Fruit fly (Drosophila melanogaster) whole organism, embryonic: Measurements from ENCODE around the gene Lsp2.
A peak's percentile ranks its signal among the peaks of the same experiment; 100 is the strongest.

ENCODE experiments used
- Abd-B ChIP-seq: fragments of 200-800 bp; sonication (Bioruptor generic); optimal IDR thresholded peaks from 2 replicates; lab custom pipeline; 2018; ENCODE audit warnings: missing biosample characterization, mild to moderate bottlenecking, missing genetic modification characterization, moderate library complexity
- Atf6 ChIP-seq: fragments of 200-800 bp; sonication (Bioruptor generic); IDR thresholded peaks from 2 replicates; pipeline ENCODE4 v1.3.6; 2022; ENCODE audit warnings: missing biosample characterization, missing genetic modification characterization
- Bdp1 ChIP-seq: fragments of 200-800 bp; sonication (Bioruptor generic); optimal IDR thresholded peaks from 3 replicates; lab custom pipeline; 2016; ENCODE audit warnings: missing biosample characterization, missing genetic modification characterization
- Bteb2 ChIP-seq: fragments of 200-800 bp; sonication (Bioruptor generic); optimal IDR thresholded peaks from 2 replicates; lab custom pipeline; 2016; ENCODE audit warnings: missing biosample characterization, missing genetic modification characterization
- CG10274 ChIP-seq: fragments of 200-800 bp; sonication (Bioruptor generic); optimal IDR thresholded peaks from 3 replicates; lab custom pipeline; 2017; ENCODE audit warnings: missing biosample characterization, mild to moderate bottlenecking, missing genetic modification characterization
- CG12942 ChIP-seq: fragments of 200-800 bp; sonication (Bioruptor generic); optimal IDR thresholded peaks from 3 replicates; lab custom pipeline; 2016; ENCODE audit warnings: missing biosample characterization, missing genetic modification characterization
- CG13894 ChIP-seq: fragments of 200-800 bp; sonication (Bioruptor generic); optimal IDR thresholded peaks from 3 replicates; lab custom pipeline; 2018; ENCODE audit warnings: missing biosample characterization, mild to moderate bottlenecking, missing genetic modification characterization, moderate library complexity
- CG14667 ChIP-seq: fragments of 200-800 bp; sonication (Bioruptor generic); IDR thresholded peaks from 2 replicates; pipeline ENCODE4 v1.3.6; 2022; ENCODE audit warnings: missing biosample characterization, missing genetic modification characterization
- CG17359 ChIP-seq: fragments of 200-800 bp; sonication (Bioruptor generic); optimal IDR thresholded peaks from 3 replicates; lab custom pipeline; 2018; ENCODE audit warnings: missing biosample characterization, mild to moderate bottlenecking, missing genetic modification characterization, moderate library complexity
- CG17568 ChIP-seq: fragments of 200-800 bp; sonication (Bioruptor generic); optimal IDR thresholded peaks from 2 replicates; lab custom pipeline; 2018; ENCODE audit warnings: missing biosample characterization, mild to moderate bottlenecking, missing genetic modification characterization, moderate library complexity
- CG1832 ChIP-seq: fragments of 200-800 bp; sonication (Bioruptor generic); optimal IDR thresholded peaks from 2 replicates; lab custom pipeline; 2017; ENCODE audit warnings: missing biosample characterization, mild to moderate bottlenecking, missing genetic modification characterization, inconsistent platforms
- CG31224 ChIP-seq: fragments of 200-800 bp; sonication (Bioruptor generic); IDR thresholded peaks from 2 replicates; pipeline ENCODE4 v1.3.6; 2022; ENCODE audit warnings: missing biosample characterization, missing genetic modification characterization
- CG32532 ChIP-seq: fragments of 200-800 bp; sonication (Bioruptor generic); IDR thresholded peaks from 2 replicates; pipeline ENCODE4 v1.3.6; 2022; ENCODE audit warnings: missing biosample characterization, missing genetic modification characterization
- CG4820 ChIP-seq: fragments of 200-800 bp; sonication (Bioruptor generic); optimal IDR thresholded peaks from 3 replicates; lab custom pipeline; 2016; ENCODE audit warnings: missing biosample characterization, missing genetic modification characterization
- CG6254 ChIP-seq: fragments of 200-800 bp; sonication (Bioruptor generic); optimal IDR thresholded peaks from 3 replicates; lab custom pipeline; 2017; ENCODE audit warnings: mild to moderate bottlenecking, missing biosample characterization, missing genetic modification reagents, missing genetic modification characterization
- CG7987 ChIP-seq: fragments of 200-800 bp; sonication (Bioruptor generic); optimal IDR thresholded peaks from 2 replicates; lab custom pipeline; 2018; ENCODE audit warnings: missing biosample characterization, mild to moderate bottlenecking, missing genetic modification characterization, moderate library complexity
- CG8359 ChIP-seq: fragments of 200-800 bp; sonication (Bioruptor generic); optimal IDR thresholded peaks from 2 replicates; lab custom pipeline; 2017; ENCODE audit warnings: missing biosample characterization, mild to moderate bottlenecking, missing genetic modification characterization, borderline replicate concordance
- CG8388 ChIP-seq: fragments of 200-800 bp; sonication (Bioruptor generic); optimal IDR thresholded peaks from 2 replicates; lab custom pipeline; 2019; ENCODE audit warnings: missing biosample characterization, mild to moderate bottlenecking, missing genetic modification characterization, moderate library complexity
- CG8944 ChIP-seq: fragments of 200-800 bp; sonication (Bioruptor generic); optimal IDR thresholded peaks from 3 replicates; lab custom pipeline; 2016; ENCODE audit warnings: missing biosample characterization, missing genetic modification characterization
- CG9876 ChIP-seq: fragments of 200-800 bp; sonication (Bioruptor generic); optimal IDR thresholded peaks from 2 replicates; lab custom pipeline; 2016; ENCODE audit warnings: missing biosample characterization, missing genetic modification characterization
- Dek ChIP-seq: fragments of 200-800 bp; sonication (Bioruptor generic); optimal IDR thresholded peaks from 3 replicates; lab custom pipeline; 2019; ENCODE audit warnings: missing biosample characterization, mild to moderate bottlenecking, missing genetic modification characterization, moderate library complexity
- Gug ChIP-seq: fragments of 200-800 bp; sonication (Bioruptor generic); IDR thresholded peaks from 4 replicates; pipeline ENCODE4 v1.3.6; 2022; ENCODE audit warnings: missing biosample characterization, missing genetic modification characterization
- HHEX ChIP-seq: fragments of 200-800 bp; sonication (Bioruptor generic); optimal IDR thresholded peaks from 3 replicates; lab custom pipeline; 2017; ENCODE audit warnings: missing biosample characterization, mild to moderate bottlenecking, missing genetic modification characterization, missing genetic modification reagents
- Meics ChIP-seq: fragments of 200-800 bp; sonication (Bioruptor generic); optimal IDR thresholded peaks from 2 replicates; lab custom pipeline; 2017; ENCODE audit warnings: missing biosample characterization, mild to moderate bottlenecking, missing genetic modification characterization
- Myb ChIP-seq: fragments of 200-800 bp; sonication (Bioruptor generic); optimal IDR thresholded peaks from 2 replicates; lab custom pipeline; 2016; ENCODE audit warnings: missing biosample characterization, missing genetic modification characterization
- NFAT ChIP-seq: fragments of 200-800 bp; sonication (Bioruptor generic); IDR thresholded peaks from 2 replicates; pipeline ENCODE4 v1.3.6; 2022; ENCODE audit warnings: missing biosample characterization, missing genetic modification characterization
- TFAM ChIP-seq: fragments of 200-800 bp; sonication (Bioruptor generic); optimal IDR thresholded peaks from 2 replicates; lab custom pipeline; 2017; ENCODE audit warnings: missing biosample characterization, missing genetic modification characterization, inconsistent platforms
- Tbp ChIP-seq: fragments of >200 bp; optimal IDR thresholded peaks from 2 replicates; lab custom pipeline; 2018; ENCODE audit warnings: missing biosample characterization, missing genetic modification characterization
- Vsx1 ChIP-seq: fragments of 200-800 bp; sonication (Bioruptor generic); optimal IDR thresholded peaks from 2 replicates; lab custom pipeline; 2017; ENCODE audit warnings: missing biosample characterization, mild to moderate bottlenecking, missing genetic modification characterization, missing genetic modification reagents
- abd-A ChIP-seq: fragments of 200-800 bp; sonication (Bioruptor generic); optimal IDR thresholded peaks from 3 replicates; lab custom pipeline; 2019; ENCODE audit warnings: missing biosample characterization, mild to moderate bottlenecking, missing genetic modification characterization, moderate library complexity
- amos ChIP-seq: fragments of 200-800 bp; sonication (Bioruptor generic); IDR thresholded peaks from 2 replicates; pipeline ENCODE4 v1.3.6; 2022; ENCODE audit warnings: missing biosample characterization, missing genetic modification characterization; ENCODE audit not compliant: partially characterized antibody
- ato ChIP-seq: fragments of 200-800 bp; sonication (Bioruptor generic); IDR thresholded peaks from 2 replicates; pipeline ENCODE4 v1.3.6; 2022; ENCODE audit warnings: missing biosample characterization, missing genetic modification characterization; ENCODE audit not compliant: partially characterized antibody
- bigmax ChIP-seq: fragments of 200-800 bp; sonication (Bioruptor generic); optimal IDR thresholded peaks from 2 replicates; lab custom pipeline; 2018; ENCODE audit warnings: missing biosample characterization, mild to moderate bottlenecking, missing genetic modification characterization
- cwo ChIP-seq: fragments of 200-800 bp; sonication (Bioruptor generic); optimal IDR thresholded peaks from 3 replicates; lab custom pipeline; 2017; ENCODE audit warnings: missing biosample characterization, missing genetic modification characterization, mild to moderate bottlenecking, moderate library complexity, missing genetic modification reagents
- dimm ChIP-seq: fragments of 200-800 bp; sonication (Bioruptor generic); IDR thresholded peaks from 2 replicates; pipeline ENCODE4 v1.3.6; 2022; ENCODE audit warnings: missing biosample characterization, missing genetic modification characterization
- eyg ChIP-seq: fragments of 200-800 bp; sonication (Bioruptor generic); optimal IDR thresholded peaks from 3 replicates; lab custom pipeline; 2016; ENCODE audit warnings: missing biosample characterization, missing genetic modification characterization
- fd3F ChIP-seq: fragments of 200-800 bp; sonication (Bioruptor generic); optimal IDR thresholded peaks from 2 replicates; lab custom pipeline; 2018; ENCODE audit warnings: missing biosample characterization, mild to moderate bottlenecking, missing genetic modification characterization, moderate library complexity
- fd96Cb ChIP-seq: fragments of 200-800 bp; sonication (Bioruptor generic); optimal IDR thresholded peaks from 2 replicates; lab custom pipeline; 2018; ENCODE audit warnings: missing biosample characterization, mild to moderate bottlenecking, missing genetic modification characterization, moderate library complexity
- kay ChIP-seq: fragments of 200-800 bp; sonication (Bioruptor generic); optimal IDR thresholded peaks from 2 replicates; lab custom pipeline; 2016; ENCODE audit warnings: missing biosample characterization, missing genetic modification characterization
- luna ChIP-seq: fragments of 200-800 bp; sonication (Bioruptor generic); optimal IDR thresholded peaks from 2 replicates; lab custom pipeline; 2016; ENCODE audit warnings: missing biosample characterization, missing genetic modification characterization
- p53 ChIP-seq: fragments of 200-800 bp; sonication (Bioruptor generic); optimal IDR thresholded peaks from 2 replicates; lab custom pipeline; 2016; ENCODE audit warnings: missing biosample characterization, missing genetic modification characterization
- sc ChIP-seq, 3 experiments: fragments of >200 bp in 2 of 3; fragments of 200-800 bp in 1 of 3; sonication (Bioruptor generic) in 1 of 3; optimal IDR thresholded peaks; 2 replicates in 2 of 3; 3 replicates in 1 of 3; lab custom pipeline; 2017; ENCODE audit warnings: mild to moderate bottlenecking in 1 of 3, missing biosample characterization in 1 of 3, missing genetic modification characterization in 1 of 3, missing genetic modification reagents in 1 of 3
- shn ChIP-seq: fragments of 200-800 bp; sonication (Bioruptor generic); optimal IDR thresholded peaks from 3 replicates; lab custom pipeline; 2016; ENCODE audit warnings: missing biosample characterization, missing genetic modification characterization
- sna ChIP-seq: fragments of 200-800 bp; sonication (Bioruptor generic); IDR thresholded peaks from 2 replicates; pipeline ENCODE4 v1.3.6; 2022; ENCODE audit warnings: missing biosample characterization, missing genetic modification characterization; ENCODE audit not compliant: partially characterized antibody
- ssp ChIP-seq: fragments of 200-800 bp; sonication (Bioruptor generic); IDR thresholded peaks from 2 replicates; pipeline ENCODE4 v1.3.6; 2022; ENCODE audit warnings: missing biosample characterization, missing genetic modification characterization
- tap ChIP-seq: fragments of 200-800 bp; optimal IDR thresholded peaks from 3 replicates; lab custom pipeline; 2019; ENCODE audit warnings: missing biosample characterization, mild to moderate bottlenecking, missing genetic modification characterization, moderate library complexity
- wek ChIP-seq: fragments of 200-800 bp; sonication (Bioruptor generic); optimal IDR thresholded peaks from 3 replicates; lab custom pipeline; 2018; ENCODE audit warnings: missing biosample characterization, mild to moderate bottlenecking, missing genetic modification characterization, moderate library complexity

The Lsp2 gene

dm6 chr3L:12136630-12137029 is 7.4 kb downstream of the Lsp2 start, which contains the start of the genes CG5645 and Atg12 (continued):
- TF ChIP-seq CG32532 (GFP tag; lab: Robert Waterston, UW): peak; percentile 74; the same call in 1 of the 2 replicates
- TF ChIP-seq CG14667 (GFP tag; lab: Robert Waterston, UW): peak; percentile 40
- TF ChIP-seq CG6254 (GFP tag; lab: Kevin White, UChicago): peak; percentile 17
- TF ChIP-seq CG17359 (tag; lab: Kevin White, UChicago): peak; percentile 66
- TF ChIP-seq CG1832 (GFP tag; lab: Kevin White, UChicago): no peak
- peak; percentile 55 for TF ChIP-seq ssp
- peak; percentile 62 for TF ChIP-seq fd96Cb
- TF ChIP-seq tap (tag; lab: Kevin White, UChicago): peak; percentile 76
- peak; percentile 9 for TF ChIP-seq Myb (GFP tag; lab: Kevin White, UChicago)
- peak; percentile 66 for TF ChIP-seq cwo (GFP tag; lab: Kevin White, UChicago)
- peak; percentile 27 for TF ChIP-seq Dek
- TF ChIP-seq CG13894 (tag; lab: Kevin White, UChicago): no peak
- TF ChIP-seq CG9876 (GFP tag; lab: Kevin White, UChicago): no peak
- TF ChIP-seq amos (GFP tag; lab: Robert Waterston, UW): peak; percentile 78
- peak; percentile 8 for TF ChIP-seq fd3F
- TF ChIP-seq Abd-B (GFP tag; lab: Kevin White, UChicago): peak; percentile 70
- TF ChIP-seq, all 482 proteins: peak for 214

dm6 chr3L:12138113-12138899 is 9.1 kb downstream of the Lsp2 start, which contains the start of the genes ND-SGDH and RhoGAP68F:
TSS of gene ND-SGDH (minus strand) at chr3L:12138584.
TSS of gene RhoGAP68F (plus strand) at chr3L:12138868.
- TF ChIP-seq bigmax: no peak
- TF ChIP-seq Bteb2 (GFP tag; lab: Kevin White, UChicago): peak; percentile 55
- no peak for TF ChIP-seq sc (optimal IDR thresholded peaks at IDR 0.05; lab: Kevin White, UChicago)
- peak; percentile 47 for TF ChIP-seq sc (GFP tag; optimal IDR thresholded peaks at IDR 0.05; lab: Kevin White, UChicago)
- TF ChIP-seq CG31224: peak; percentile 55
- peak; percentile 76 for TF ChIP-seq CG4820
- peak; percentile 71 for TF ChIP-seq NFAT (GFP tag; lab: Robert Waterston, UW)
- peak; percentile 57 for TF ChIP-seq kay (GFP tag; lab: Kevin White, UChicago)
- TF ChIP-seq CG17568 (GFP tag; lab: Kevin White, UChicago): no peak
- peak; percentile 46 for TF ChIP-seq CG8944 (GFP tag; lab: Kevin White, UChicago)
- no peak for TF ChIP-seq dimm (GFP tag; lab: Robert Waterston, UW)
- peak; percentile 9 for TF ChIP-seq eyg (GFP tag; lab: Kevin White, UChicago)
- TF ChIP-seq amos (GFP tag; lab: Robert Waterston, UW): peak; percentile 84
- TF ChIP-seq Atf6 (GFP tag; lab: Robert Waterston, UW): peak; percentile 37; the same call in 1 of the 2 replicates
- TF ChIP-seq CG8359 (GFP tag; lab: Kevin White, UChicago): no peak
- TF ChIP-seq CG7987 (GFP tag; lab: Kevin White, UChicago): no peak
- peak; percentile 25 for TF ChIP-seq luna
- peak; percentile 73 for TF ChIP-seq CG12942 (GFP tag; lab: Kevin White, UChicago)
- peak; percentile 62 for TF ChIP-seq Vsx1 (GFP tag; lab: Kevin White, UChicago)
- peak; percentile 66 for TF ChIP-seq Meics (GFP tag; lab: Kevin White, UChicago)
- TF ChIP-seq CG8388: peak; percentile 60
- TF ChIP-seq CG10274 (GFP tag; lab: Kevin White, UChicago): no peak
- no peak for TF ChIP-seq wek (GFP tag; lab: Kevin White, UChicago)
- TF ChIP-seq ato: peak; percentile 48; the same call in 1 of the 2 replicates
- TF ChIP-seq Gug (GFP tag; lab: Robert Waterston, UW): peak; percentile 72; the same call in 2 of the 4 replicates
- TF ChIP-seq sna: peak; percentile 95
- TF ChIP-seq Bdp1 (GFP tag; lab: Kevin White, UChicago): peak; percentile 7
- TF ChIP-seq p53: no peak
- no peak for TF ChIP-seq Tbp (GFP tag; lab: Kevin White, UChicago)
- no peak for TF ChIP-seq TFAM (GFP tag; lab: Kevin White, UChicago)
- no peak for TF ChIP-seq abd-A (tag; lab: Kevin White, UChicago)
- TF ChIP-seq shn (GFP tag; lab: Kevin White, UChicago): peak; percentile 69
- peak; percentile 46 for TF ChIP-seq HHEX
